Worm (Caenorhabditis elegans): ENCODE data around the gene Y1B5A.1.

DNA sequence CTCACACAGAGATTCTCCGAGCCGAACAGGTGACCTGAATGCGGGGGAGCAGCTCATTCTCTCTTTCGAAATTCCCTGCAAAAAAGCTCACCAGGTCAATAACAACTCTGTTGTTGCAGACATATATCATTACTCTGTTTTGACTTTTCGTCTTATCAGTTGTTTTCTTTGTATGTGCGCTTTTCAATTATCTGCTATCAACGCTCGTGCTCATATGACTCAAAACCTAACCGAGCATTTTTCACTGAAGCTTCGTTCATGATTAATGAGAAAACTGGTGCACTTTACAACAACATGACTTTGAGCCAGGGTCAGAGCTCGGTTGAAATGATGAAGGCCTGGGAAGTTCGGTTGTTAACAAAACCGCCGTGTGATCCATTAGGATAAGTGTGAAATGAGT is 8.7 kb upstream of the Y1B5A.1 start:
- TF ChIP-seq lin-54 (GFP tag; optimal IDR thresholded peaks at IDR 0.05) (no peak), nhr-179 (tag; optimal IDR thresholded peaks at IDR 0.05) (no peak), ama-1 (optimal IDR thresholded peaks at IDR 0.05) (no peak), ama-1 (GFP tag; optimal IDR thresholded peaks at IDR 0.05) (no peak)
